Worm (Caenorhabditis elegans): Measurements from ENCODE around the gene C01G5.3.

Gene C01G5.3

DNA sequence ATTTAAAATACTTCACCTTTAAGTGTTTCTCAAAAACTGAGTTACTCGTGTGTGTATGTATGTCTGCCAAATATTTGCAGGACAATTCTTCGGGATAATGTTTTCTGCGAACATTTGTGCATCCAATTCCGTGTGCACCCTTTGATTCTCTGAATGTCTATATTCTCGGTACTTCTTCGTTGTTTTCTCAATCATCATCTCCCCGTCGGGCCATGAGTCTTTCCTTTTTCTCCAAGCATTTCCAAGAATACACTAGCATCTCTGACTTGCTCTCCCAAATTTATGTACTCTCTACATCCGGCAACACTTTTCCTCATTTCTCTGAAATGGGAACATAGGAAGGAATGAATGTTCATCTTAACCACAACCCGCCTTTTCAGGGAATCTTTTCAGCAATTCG, 21.3 kb upstream of the C01G5.3 start (continued):
- TF ChIP-seq F37D6.2 (tag; optimal IDR thresholded peaks at IDR 0.05) (peak; percentile 77), cey-2 (tag; optimal IDR thresholded peaks at IDR 0.05; ENCODE audit: borderline replicate concordance, insufficient read depth) (no peak), F26F4.8 (GFP tag; conservative IDR thresholded peaks at IDR 0.05) (no peak), daf-19 (GFP tag; conservative IDR thresholded peaks at IDR 0.05) (no peak), ZK546.5 (tag; optimal IDR thresholded peaks at IDR 0.05) (no peak), nhr-111 (GFP tag; optimal IDR thresholded peaks at IDR 0.05) (no peak), dmd-9 (GFP tag; IDR thresholded peaks at IDR 0.05) (no peak), aha-1 (tag) (peak; percentile 93), dmd-6 (GFP tag; IDR thresholded peaks at IDR 0.05) (no peak), mes-2 (tag; optimal IDR thresholded peaks at IDR 0.05; ENCODE audit: poor library complexity, severe bottlenecking) (no peak), zag-1 (tag; optimal IDR thresholded peaks at IDR 0.05) (no peak), php-3 (GFP tag; IDR thresholded peaks at IDR 0.05) (no peak), saeg-2 (GFP tag; IDR thresholded peaks at IDR 0.05) (no peak), lin-39 (tag; optimal IDR thresholded peaks at IDR 0.05) (no peak), tag-97 (GFP tag; IDR thresholded peaks at IDR 0.05) (no peak), daf-16 (GFP tag; optimal IDR thresholded peaks at IDR 0.05) (no peak), daf-16 (tag; optimal IDR thresholded peaks at IDR 0.05) (no peak), pqm-1 (tag; optimal IDR thresholded peaks at IDR 0.05) (no peak), unc-62 (GFP tag; optimal IDR thresholded peaks at IDR 0.05 in 1 of 2) (peak in 1 of 2 experiments; percentile 80), unc-62 (tag; optimal IDR thresholded peaks at IDR 0.05) (no peak), zfp-2 (tag; optimal IDR thresholded peaks at IDR 0.05) (no peak), lir-3 (tag; optimal IDR thresholded peaks at IDR 0.05) (no peak), snpc-4 (tag; optimal IDR thresholded peaks at IDR 0.05) (no peak), ceh-28 (tag; optimal IDR thresholded peaks at IDR 0.05) (no peak), Y105C5A.15 (GFP tag; IDR thresholded peaks at IDR 0.05) (no peak), ztf-11 (tag; optimal IDR thresholded peaks at IDR 0.05) (no peak), snpc-1.2 (GFP tag; IDR thresholded peaks at IDR 0.05) (no peak), F10B5.3 (tag; optimal IDR thresholded peaks at IDR 0.05) (no peak), lin-13 (GFP tag; optimal IDR thresholded peaks at IDR 0.05) (no peak), dve-1 (tag; optimal IDR thresholded peaks at IDR 0.05; ENCODE audit: insufficient read depth) (no peak), spr-1 (tag; optimal IDR thresholded peaks at IDR 0.05) (no peak), ceh-20 (GFP tag; IDR thresholded peaks at IDR 0.05) (no peak), mep-1 (tag; optimal IDR thresholded peaks at IDR 0.05) (no peak), ceh-62 (tag; optimal IDR thresholded peaks at IDR 0.05) (no peak), hif-1 (tag; optimal IDR thresholded peaks at IDR 0.05) (no peak), daf-8 (GFP tag; IDR thresholded peaks at IDR 0.05) (no peak)

DNA sequence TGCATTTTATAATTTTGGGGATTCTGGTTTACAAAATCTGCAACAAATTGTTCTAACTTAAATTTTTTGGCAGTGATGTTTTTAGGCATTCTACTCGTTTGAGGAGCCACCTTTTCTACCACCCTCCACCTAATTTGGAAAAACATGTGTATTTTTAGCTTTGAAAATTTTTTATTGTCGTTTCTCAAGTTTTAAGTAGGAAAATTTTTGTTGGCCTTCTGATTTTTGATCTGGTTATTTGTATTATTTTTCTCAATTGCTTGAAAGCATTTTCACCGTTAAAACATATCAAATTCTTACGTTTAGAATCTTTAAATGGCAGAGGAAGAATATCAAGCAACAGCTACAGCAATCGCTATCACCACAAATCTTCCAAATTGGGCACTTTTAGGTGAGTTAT, 18.1 kb upstream of the C01G5.3 start, which contains the start of gene C01G5.7:
Gene C01G5.7, plus strand, starts transcription at position 301 of the 400 bp plus-strand sequence.
- TF ChIP-seq arid-1 (GFP tag; conservative IDR thresholded peaks at IDR 0.05) (no peak), T26A8.4 (GFP tag; IDR thresholded peaks at IDR 0.05) (no peak), fos-1 (tag; optimal IDR thresholded peaks at IDR 0.05) (no peak), ces-1 (GFP tag; optimal IDR thresholded peaks at IDR 0.05) (no peak), snpc-4 (tag; optimal IDR thresholded peaks at IDR 0.05) (no peak), F49E8.2 (tag; optimal IDR thresholded peaks at IDR 0.05; ENCODE audit: borderline replicate concordance) (no peak), gei-8 (GFP tag; optimal IDR thresholded peaks at IDR 0.05) (no peak), ZK546.5 (tag; optimal IDR thresholded peaks at IDR 0.05) (no peak), hlh-30 (tag; optimal IDR thresholded peaks at IDR 0.05; ENCODE audit: insufficient read depth) (no peak), aly-2 (tag; optimal IDR thresholded peaks at IDR 0.05) (no peak), dve-1 (tag; optimal IDR thresholded peaks at IDR 0.05; ENCODE audit: insufficient read depth) (no peak), dmd-6 (GFP tag; IDR thresholded peaks at IDR 0.05) (no peak), zfp-3 (GFP tag; conservative IDR thresholded peaks at IDR 0.05) (no peak), saeg-2 (GFP tag; IDR thresholded peaks at IDR 0.05) (no peak)

Measured in whole organism, L4 larva.